Fruit fly (Drosophila melanogaster) whole organism, wandering third instar larva: Measurements from ENCODE around the gene CG17806.
A peak's percentile ranks its signal among the peaks of the same experiment; 100 is the strongest.
"Not testable (repeated sequence)": the region's sequence is repeated elsewhere in the genome, so short reads cannot be mapped to it uniquely, and the experiment has no call there.

ENCODE experiments used
- Abd-B ChIP-seq: fragments of >200 bp; optimal IDR thresholded peaks from 2 replicates; lab custom pipeline; 2017; ENCODE audit warnings: missing biosample characterization, missing genetic modification characterization
- CG32264 ChIP-seq: fragments of 200-800 bp; sonication (Bioruptor generic); optimal IDR thresholded peaks from 2 replicates; lab custom pipeline; 2016; ENCODE audit warnings: missing biosample characterization, missing genetic modification characterization
- CG9705 ChIP-seq: fragments of 200-800 bp; sonication (Bioruptor generic); optimal IDR thresholded peaks from 2 replicates; lab custom pipeline; 2018; ENCODE audit warnings: missing biosample characterization, mild to moderate bottlenecking, missing genetic modification characterization
- CrebA ChIP-seq: fragments of 200-800 bp; sonication (Bioruptor generic); optimal IDR thresholded peaks from 2 replicates; lab custom pipeline; 2016; ENCODE audit warnings: missing biosample characterization, mild to moderate bottlenecking, missing genetic modification characterization, borderline replicate concordance
- Dfd ChIP-seq: fragments of >200 bp; optimal IDR thresholded peaks from 2 replicates; lab custom pipeline; 2017; ENCODE audit warnings: missing biosample characterization, missing genetic modification characterization
- HLH106 ChIP-seq: fragments of 200-800 bp; optimal IDR thresholded peaks from 3 replicates; lab custom pipeline; 2019; ENCODE audit warnings: missing biosample characterization, mild to moderate bottlenecking, missing genetic modification characterization, moderate library complexity
- Hnf4 ChIP-seq: fragments of 200-800 bp; sonication (Bioruptor generic); optimal IDR thresholded peaks from 2 replicates; lab custom pipeline; 2016; ENCODE audit warnings: missing biosample characterization, mild to moderate bottlenecking, missing genetic modification characterization
- Hr83 ChIP-seq: fragments of 200-300 bp; sonication (Bioruptor generic); optimal IDR thresholded peaks from 2 replicates; lab custom pipeline; 2016; ENCODE audit warnings: missing biosample characterization, mild to moderate bottlenecking, missing genetic modification characterization, moderate library complexity; ENCODE audit not compliant: poor library complexity, severe bottlenecking
- Mio ChIP-seq: sonication (Bioruptor generic); optimal IDR thresholded peaks from 2 replicates; lab custom pipeline; 2016; ENCODE audit warnings: missing biosample characterization, missing genetic modification characterization
- Myc ChIP-seq: fragments of >200 bp; optimal IDR thresholded peaks from 2 replicates; lab custom pipeline; 2017
- N ChIP-seq: fragments of >200 bp; optimal IDR thresholded peaks from 2 replicates; lab custom pipeline; 2018; ENCODE audit warnings: missing biosample characterization, missing external identifiers, missing genetic modification characterization
- OdsH ChIP-seq: fragments of 200-800 bp; sonication (Bioruptor generic); optimal IDR thresholded peaks from 2 replicates; lab custom pipeline; 2016; ENCODE audit warnings: missing biosample characterization, mild to moderate bottlenecking, missing genetic modification characterization
- Rel ChIP-seq, 2 experiments: fragments of 200-800 bp; sonication (Bioruptor generic) in 1 of 2; optimal IDR thresholded peaks; 2 replicates in 1 of 2; 3 replicates in 1 of 2; lab custom pipeline; 2016 to 2019; ENCODE audit warnings: mild to moderate bottlenecking in 2 of 2, missing biosample characterization in 2 of 2, missing genetic modification characterization in 2 of 2, moderate library complexity in 1 of 2
- Sp1 ChIP-seq: fragments of 200-800 bp; sonication (Bioruptor generic); optimal IDR thresholded peaks from 3 replicates; lab custom pipeline; 2019; ENCODE audit warnings: missing biosample characterization, mild to moderate bottlenecking, missing genetic modification characterization, moderate library complexity
- Vsx2 ChIP-seq: fragments of 200-300, 225-300 bp; sonication (Bioruptor generic); optimal IDR thresholded peaks from 2 replicates; lab custom pipeline; 2018; ENCODE audit warnings: missing biosample characterization, missing genetic modification characterization; ENCODE audit not compliant: partially characterized antibody
- br ChIP-seq: fragments of 200-800 bp; sonication (Bioruptor generic); optimal IDR thresholded peaks from 2 replicates; lab custom pipeline; 2016; ENCODE audit warnings: missing biosample characterization, missing genetic modification characterization
- dmrt93B ChIP-seq: fragments of 200-800 bp; sonication (Bioruptor generic); optimal IDR thresholded peaks from 2 replicates; lab custom pipeline; 2018; ENCODE audit warnings: missing biosample characterization, mild to moderate bottlenecking, missing genetic modification characterization
- dsf ChIP-seq: sonication (Bioruptor generic); optimal IDR thresholded peaks from 2 replicates; lab custom pipeline; 2016; ENCODE audit warnings: missing biosample characterization, missing genetic modification characterization, borderline replicate concordance
- ey ChIP-seq: fragments of 200-800 bp; sonication (Bioruptor generic); optimal IDR thresholded peaks from 2 replicates; lab custom pipeline; 2016; ENCODE audit warnings: missing biosample characterization, missing genetic modification characterization
- foxo ChIP-seq, 2 experiments: fragments of 200-800 bp; sonication (Bioruptor generic); optimal IDR thresholded peaks; 2 replicates in 1 of 2; 3 replicates in 1 of 2; lab custom pipeline; 2016 to 2017; ENCODE audit warnings: missing biosample characterization in 2 of 2, missing genetic modification characterization in 2 of 2
- h ChIP-seq: fragments of 200-800 bp; sonication (Bioruptor generic); optimal IDR thresholded peaks from 3 replicates; lab custom pipeline; 2016; ENCODE audit warnings: missing biosample characterization, mild to moderate bottlenecking, missing genetic modification characterization
- jim ChIP-seq: fragments of 175-275, 200-325 bp; sonication (Bioruptor generic); optimal IDR thresholded peaks from 2 replicates; lab custom pipeline; 2016; ENCODE audit warnings: missing biosample characterization, mild to moderate bottlenecking, missing genetic modification characterization
- lola ChIP-seq: fragments of >200 bp; optimal IDR thresholded peaks from 2 replicates; lab custom pipeline; 2017; ENCODE audit warnings: missing biosample characterization, missing genetic modification characterization
- pan ChIP-seq: fragments of >200 bp; optimal IDR thresholded peaks from 2 replicates; lab custom pipeline; 2017
- psq ChIP-seq: fragments of 200-800 bp; sonication (Bioruptor generic); optimal IDR thresholded peaks from 3 replicates; lab custom pipeline; 2017; ENCODE audit warnings: missing biosample characterization, mild to moderate bottlenecking, missing genetic modification characterization, moderate library complexity
- rgr ChIP-seq: fragments of 200-800 bp; sonication (Bioruptor generic); optimal IDR thresholded peaks from 3 replicates; lab custom pipeline; 2016; ENCODE audit warnings: missing biosample characterization, mild to moderate bottlenecking, missing genetic modification characterization
- sage ChIP-seq: fragments of 200-800 bp; sonication (Bioruptor generic); optimal IDR thresholded peaks from 2 replicates; lab custom pipeline; 2016; ENCODE audit warnings: missing biosample characterization, mild to moderate bottlenecking, missing genetic modification characterization
- sv ChIP-seq: fragments of 200-800 bp; sonication (Bioruptor generic); optimal IDR thresholded peaks from 3 replicates; lab custom pipeline; 2016; ENCODE audit warnings: missing biosample characterization, missing genetic modification characterization
- tai ChIP-seq: sonication (Bioruptor generic); optimal IDR thresholded peaks from 2 replicates; lab custom pipeline; 2016; ENCODE audit warnings: missing biosample characterization, missing genetic modification characterization

Gene CG17806

DNA sequence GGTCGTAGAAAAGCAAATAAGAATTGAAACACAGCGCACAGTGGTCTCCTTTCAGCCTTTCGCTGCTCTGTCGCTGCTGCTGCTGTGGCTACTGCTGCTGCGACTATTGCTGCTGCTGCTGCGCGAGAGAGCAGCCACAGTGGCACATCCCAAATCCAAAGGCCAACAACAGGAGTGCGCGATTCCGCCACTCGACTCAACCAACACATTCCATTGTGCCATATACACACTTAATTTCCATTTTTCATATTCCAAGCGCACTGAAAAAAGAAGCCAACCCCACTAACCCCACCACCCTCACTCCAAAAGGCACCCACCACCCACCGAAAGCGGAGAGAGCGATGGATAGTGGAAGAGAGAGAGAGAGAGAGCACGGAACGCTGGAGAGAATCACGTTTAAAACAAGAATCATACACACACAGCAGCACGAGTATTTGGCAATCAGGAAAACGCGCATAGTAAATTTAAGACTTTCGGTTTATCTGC is 26.9 kb downstream of the CG17806 start:
- no peak for TF ChIP-seq jim (GFP tag; lab: Kevin White, UChicago)
- no peak for TF ChIP-seq ey (GFP tag; lab: Kevin White, UChicago)
- TF ChIP-seq tai (GFP tag; lab: Kevin White, UChicago): no peak
- TF ChIP-seq sage (GFP tag; lab: Kevin White, UChicago): no peak
- no peak for TF ChIP-seq Myc (lab: Kevin White, UChicago)
- TF ChIP-seq pan (lab: Kevin White, UChicago): no peak
- no peak for TF ChIP-seq Rel (GFP tag; optimal IDR thresholded peaks at IDR 0.05; lab: Kevin White, UChicago)
- TF ChIP-seq Rel (tag; optimal IDR thresholded peaks at IDR 0.05; lab: Kevin White, UChicago): no peak
- no peak for TF ChIP-seq CG32264 (GFP tag; lab: Kevin White, UChicago)
- TF ChIP-seq br: no peak
- TF ChIP-seq lola: no peak
- TF ChIP-seq Abd-B (GFP tag; lab: Kevin White, UChicago): no peak
- no peak for TF ChIP-seq sv (GFP tag; lab: Kevin White, UChicago)
- no peak for TF ChIP-seq rgr (GFP tag; lab: Kevin White, UChicago)
- TF ChIP-seq OdsH (GFP tag; lab: Kevin White, UChicago): no peak
- no peak for TF ChIP-seq CG9705 (GFP tag; lab: Kevin White, UChicago)
- TF ChIP-seq, all 38 proteins: peak for 0

DNA sequence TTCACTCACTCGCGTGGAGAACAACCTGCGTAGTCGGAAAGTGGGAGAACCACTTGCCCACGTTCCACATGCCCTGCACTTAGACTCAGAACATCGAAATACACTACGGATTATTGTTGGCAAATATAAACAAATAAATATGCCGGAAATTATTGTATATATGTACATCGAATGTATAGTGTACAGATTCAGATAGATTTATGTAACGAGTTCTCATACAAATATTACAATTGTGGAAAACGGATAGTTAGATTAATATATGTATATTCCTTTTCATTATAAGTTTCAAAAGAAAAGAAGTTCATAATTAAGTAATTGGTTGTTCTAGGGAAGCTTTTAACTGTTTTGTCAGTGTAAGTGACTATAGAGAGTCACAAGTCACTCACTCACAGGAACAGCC is 28.5 kb downstream of the CG17806 start:
- TF ChIP-seq dmrt93B: no peak
- no peak for TF ChIP-seq lola
- TF ChIP-seq Hr83 (GFP tag; lab: Kevin White, UChicago): no peak
- no peak for TF ChIP-seq HLH106
- TF ChIP-seq tai (GFP tag; lab: Kevin White, UChicago): no peak
- no peak for TF ChIP-seq Vsx2 (GFP tag; lab: Kevin White, UChicago)
- TF ChIP-seq Hnf4: no peak
- TF ChIP-seq Dfd (GFP tag; lab: Kevin White, UChicago): no peak
- TF ChIP-seq dsf (GFP tag; lab: Kevin White, UChicago): no peak

DNA sequence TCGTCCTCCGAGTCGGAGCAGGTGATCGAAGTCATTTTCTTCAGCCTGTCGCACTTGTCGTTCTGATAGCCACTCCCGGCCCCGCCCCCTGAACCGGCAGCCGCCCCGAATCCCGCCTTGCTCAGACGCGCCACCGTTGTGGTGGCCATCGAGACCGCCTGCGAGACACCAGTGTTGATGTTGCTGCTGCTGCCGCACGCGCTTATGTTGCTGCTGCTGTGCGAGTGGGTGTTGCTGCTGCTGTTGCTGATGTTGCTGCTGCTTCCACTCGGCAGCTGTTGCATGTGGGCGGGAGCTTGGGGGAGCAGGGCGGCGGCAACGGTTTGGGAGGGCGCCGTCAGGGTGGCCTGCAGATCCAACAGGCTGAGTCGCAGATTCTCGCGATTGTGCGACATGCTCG is 29.2 kb downstream of the CG17806 start:
- TF ChIP-seq Hnf4: no peak
- peak; percentile 88 for TF ChIP-seq Dfd (GFP tag; lab: Kevin White, UChicago)

DNA sequence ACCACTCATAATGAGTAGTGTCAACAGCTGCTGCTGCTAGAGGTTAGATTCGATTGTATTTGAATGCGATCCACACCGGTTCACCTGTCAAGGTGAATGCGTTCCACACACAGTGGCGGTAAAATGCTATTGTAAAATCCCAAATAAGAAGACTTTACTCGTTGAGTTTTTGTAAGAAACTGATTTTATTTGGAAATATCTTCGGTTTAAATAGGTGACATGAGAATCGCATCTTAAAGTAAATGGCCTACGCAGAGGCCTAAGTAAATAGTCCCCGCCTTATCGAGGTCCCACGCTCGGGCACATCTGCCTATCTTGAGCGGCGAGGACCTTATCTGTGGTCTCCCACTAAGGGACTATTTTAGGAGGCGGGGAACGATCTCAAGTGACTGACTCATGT is 40.0 kb downstream of the CG17806 start, which contains the start of gene TyrR:
TyrR (minus strand) TSS at position 101 of the 400 bp plus-strand sequence.
- TF ChIP-seq sv (GFP tag; lab: Kevin White, UChicago); dmrt93B; dsf (GFP tag; lab: Kevin White, UChicago): not testable (repeated sequence)

- no peak for TF ChIP-seq N (GFP tag; lab: Kevin White, UChicago)
- no peak for TF ChIP-seq Hr83 (GFP tag; lab: Kevin White, UChicago)
- TF ChIP-seq Sp1 (GFP tag; lab: Kevin White, UChicago): no peak
- no peak for TF ChIP-seq Hnf4
- no peak for TF ChIP-seq dmrt93B
- TF ChIP-seq psq (GFP tag; lab: Kevin White, UChicago): no peak
- no peak for TF ChIP-seq h (GFP tag; lab: Kevin White, UChicago)
- no peak for TF ChIP-seq tai (GFP tag; lab: Kevin White, UChicago)
- no peak for TF ChIP-seq foxo (GFP tag; optimal IDR thresholded peaks at IDR 0.05; lab: Kevin White, UChicago)
- TF ChIP-seq Mio (GFP tag; lab: Kevin White, UChicago): no peak
Observed at dm6 chr3R:17762261-17762660, 40.8 kb downstream of the CG17806 start.

DNA sequence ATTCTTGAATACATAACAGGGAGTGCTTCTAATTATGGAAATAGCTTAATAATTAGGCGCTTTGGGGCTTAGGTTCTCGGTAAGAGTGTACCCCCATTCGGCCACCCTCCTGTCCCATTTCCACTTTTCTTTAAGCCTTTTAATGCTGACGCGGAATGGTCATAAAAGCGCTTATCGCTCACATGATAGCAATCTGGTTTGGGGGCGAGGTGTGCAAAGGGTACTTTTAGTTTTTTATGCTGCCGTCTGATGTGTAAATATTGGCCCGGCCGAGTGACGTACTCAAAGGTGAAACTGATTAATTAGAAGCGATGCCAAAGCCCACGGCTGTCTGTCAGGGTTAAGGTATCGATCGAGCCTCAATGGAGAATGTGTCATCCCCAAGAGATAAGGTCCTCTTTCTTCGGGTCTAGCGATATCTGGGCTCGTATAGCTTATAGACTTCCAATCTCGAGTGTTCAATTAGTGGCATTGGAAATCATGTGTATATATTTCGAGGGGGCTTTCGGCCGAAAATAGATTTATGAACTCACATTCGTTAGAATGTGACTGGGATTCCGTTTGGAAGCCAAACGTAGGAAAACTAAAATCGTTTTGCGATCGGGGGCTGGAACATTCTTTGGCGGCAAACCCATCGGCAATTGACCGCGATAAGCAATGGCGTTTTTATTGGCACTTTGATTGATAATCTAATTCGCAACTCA is 43.1 kb downstream of the CG17806 start:
- TF ChIP-seq Rel (GFP tag; optimal IDR thresholded peaks at IDR 0.05; lab: Kevin White, UChicago) (no peak), Rel (tag; optimal IDR thresholded peaks at IDR 0.05; lab: Kevin White, UChicago) (peak; percentile 45), CrebA (GFP tag; lab: Kevin White, UChicago) (no peak)
